Fruit fly (Drosophila melanogaster) whole organism, embryonic: ENCODE measurements around the gene CG2104.

Source experiments
- Abd-B ChIP-seq: fragments of 200-800 bp; sonication (Bioruptor generic); optimal IDR thresholded peaks from 2 replicates; lab custom pipeline; 2018; ENCODE audit warnings: missing biosample characterization, mild to moderate bottlenecking, missing genetic modification characterization, moderate library complexity
- Antp ChIP-seq: fragments of 200-800 bp; sonication (Bioruptor generic); optimal IDR thresholded peaks from 3 replicates; lab custom pipeline; 2016; ENCODE audit warnings: missing biosample characterization, missing genetic modification characterization
- Awh ChIP-seq: fragments of 200-800 bp; sonication (Bioruptor generic); IDR thresholded peaks from 2 replicates; pipeline ENCODE4, ENCODE4 v1.3.6; 2022; ENCODE audit warnings: missing biosample characterization, missing genetic modification characterization
- CG10462 ChIP-seq: fragments of 200-800 bp; sonication (Bioruptor generic); optimal IDR thresholded peaks from 2 replicates; lab custom pipeline; 2016; ENCODE audit warnings: missing biosample characterization, missing genetic modification characterization
- CG10959 ChIP-seq: fragments of 200-800 bp; sonication (Bioruptor generic); IDR thresholded peaks from 2 replicates; pipeline ENCODE4 v1.3.6; 2022; ENCODE audit warnings: missing biosample characterization, missing genetic modification characterization
- CG11247 ChIP-seq: fragments of 200-800 bp; sonication (Bioruptor generic); IDR thresholded peaks from 2 replicates; pipeline ENCODE4 v1.3.6; 2022; ENCODE audit warnings: missing biosample characterization, missing genetic modification characterization
- CG13296 ChIP-seq: fragments of 200-800 bp; sonication (Bioruptor generic); optimal IDR thresholded peaks from 3 replicates; lab custom pipeline; 2018; ENCODE audit warnings: missing biosample characterization, mild to moderate bottlenecking, missing genetic modification characterization
- CG1602 ChIP-seq: fragments of 200-800 bp; sonication (Bioruptor generic); optimal IDR thresholded peaks from 3 replicates; lab custom pipeline; 2016; ENCODE audit warnings: missing biosample characterization, missing genetic modification characterization
- CG1647 ChIP-seq: fragments of 200-800 bp; sonication (Bioruptor generic); optimal IDR thresholded peaks from 3 replicates; lab custom pipeline; 2016; ENCODE audit warnings: missing biosample characterization, missing genetic modification characterization
- CG17385 ChIP-seq: fragments of 200-800 bp; sonication (Bioruptor generic); optimal IDR thresholded peaks from 3 replicates; lab custom pipeline; 2018; ENCODE audit warnings: missing biosample characterization, mild to moderate bottlenecking, missing genetic modification characterization
- CG17612 ChIP-seq: fragments of 200-800 bp; sonication (Bioruptor generic); IDR thresholded peaks from 2 replicates; pipeline ENCODE4 v1.3.6; 2022; ENCODE audit warnings: missing biosample characterization, missing genetic modification characterization
- CG1832 ChIP-seq: fragments of 200-800 bp; sonication (Bioruptor generic); optimal IDR thresholded peaks from 2 replicates; lab custom pipeline; 2017; ENCODE audit warnings: missing biosample characterization, mild to moderate bottlenecking, missing genetic modification characterization, inconsistent platforms
- CG18619 ChIP-seq: fragments of 200-800 bp; sonication (Bioruptor generic); optimal IDR thresholded peaks from 3 replicates; lab custom pipeline; 2017; ENCODE audit warnings: missing biosample characterization, mild to moderate bottlenecking, missing genetic modification characterization
- CG2712 ChIP-seq: fragments of 200-800 bp; optimal IDR thresholded peaks from 3 replicates; lab custom pipeline; 2019; ENCODE audit warnings: missing biosample characterization, mild to moderate bottlenecking, missing genetic modification characterization, moderate library complexity
- CG42726 ChIP-seq: fragments of 200-800 bp; sonication (Bioruptor generic); IDR thresholded peaks from 2 replicates; pipeline ENCODE4 v1.3.6; 2022; ENCODE audit warnings: missing biosample characterization, missing genetic modification characterization; ENCODE audit not compliant: partially characterized antibody
- CG4360 ChIP-seq: fragments of 200-800 bp; sonication (Bioruptor generic); IDR thresholded peaks from 2 replicates; pipeline ENCODE4 v1.3.6; 2022; ENCODE audit warnings: missing biosample characterization, missing genetic modification characterization
- CG6689 ChIP-seq: fragments of 200-800 bp; sonication (Bioruptor generic); IDR thresholded peaks from 2 replicates; pipeline ENCODE4 v1.3.6; 2022; ENCODE audit warnings: missing biosample characterization, missing genetic modification characterization
- CG6813 ChIP-seq: fragments of 200-800 bp; sonication (Bioruptor generic); optimal IDR thresholded peaks from 2 replicates; lab custom pipeline; 2017; ENCODE audit warnings: missing biosample characterization, missing genetic modification characterization, mild to moderate bottlenecking, moderate library complexity, missing genetic modification reagents
- CG7556 ChIP-seq: fragments of 200-800 bp; sonication (Bioruptor generic); optimal IDR thresholded peaks from 2 replicates; lab custom pipeline; 2017; ENCODE audit warnings: missing biosample characterization, mild to moderate bottlenecking, missing genetic modification characterization
- CG9876 ChIP-seq: fragments of 200-800 bp; sonication (Bioruptor generic); optimal IDR thresholded peaks from 2 replicates; lab custom pipeline; 2016; ENCODE audit warnings: missing biosample characterization, missing genetic modification characterization
- CG9932 ChIP-seq: fragments of 200-800 bp; sonication (Bioruptor generic); IDR thresholded peaks from 2 replicates; pipeline ENCODE4 v1.3.6; 2022; ENCODE audit warnings: missing biosample characterization, missing genetic modification characterization
- Dref ChIP-seq: fragments of 200-800 bp; sonication (Bioruptor generic); IDR thresholded peaks from 2 replicates; pipeline ENCODE4 v1.3.6; 2022; ENCODE audit warnings: missing biosample characterization, missing genetic modification characterization
- E2f2 ChIP-seq: fragments of 200-800 bp; sonication (Bioruptor generic); IDR thresholded peaks from 2 replicates; pipeline ENCODE4 v1.3.6; 2022; ENCODE audit warnings: missing biosample characterization, missing genetic modification characterization
- Ets65A ChIP-seq: fragments of 200-800 bp; sonication (Bioruptor generic); peaks from one replicate; lab custom pipeline; 2016; ENCODE audit warnings: missing biosample characterization, missing genetic modification characterization
- H15 ChIP-seq: fragments of 200-800 bp; sonication (Bioruptor generic); IDR thresholded peaks from 3 replicates; pipeline ENCODE4 v1.3.6; 2022; ENCODE audit warnings: missing biosample characterization, missing genetic modification characterization
- MTF-1 ChIP-seq: fragments of 200-800 bp; sonication (Bioruptor generic); optimal IDR thresholded peaks from 2 replicates; lab custom pipeline; 2018; ENCODE audit warnings: missing biosample characterization, mild to moderate bottlenecking, missing genetic modification characterization, borderline replicate concordance
- NC2β ChIP-seq: fragments of 200-800 bp; sonication (Bioruptor generic); optimal IDR thresholded peaks from 2 replicates; lab custom pipeline; 2016; ENCODE audit warnings: missing biosample characterization, missing genetic modification characterization
- Nf-YC ChIP-seq: fragments of 200-800 bp; optimal IDR thresholded peaks from 3 replicates; lab custom pipeline; 2019; ENCODE audit warnings: missing biosample characterization, mild to moderate bottlenecking, missing genetic modification characterization, moderate library complexity
- Oli ChIP-seq: fragments of 200-800 bp; sonication (Bioruptor generic); optimal IDR thresholded peaks from 2 replicates; lab custom pipeline; 2018; ENCODE audit warnings: missing biosample characterization, mild to moderate bottlenecking, missing genetic modification characterization, moderate library complexity
- Opbp ChIP-seq: fragments of 200-800 bp; sonication (Bioruptor generic); IDR thresholded peaks from 3 replicates; pipeline ENCODE4 v1.3.6; 2022; ENCODE audit warnings: missing biosample characterization, missing genetic modification characterization; ENCODE audit not compliant: partially characterized antibody
- Optix ChIP-seq: fragments of 200-800 bp; sonication (Bioruptor generic); IDR thresholded peaks from 3 replicates; pipeline ENCODE4 v1.3.6; 2022; ENCODE audit warnings: missing biosample characterization, missing genetic modification characterization
- Rfx ChIP-seq: fragments of 200-800 bp; sonication (Bioruptor generic); IDR thresholded peaks from 2 replicates; pipeline ENCODE4 v1.3.6; 2022; ENCODE audit warnings: missing biosample characterization, missing genetic modification characterization
- Six4 ChIP-seq: fragments of 200-800 bp; sonication (Bioruptor generic); optimal IDR thresholded peaks from 2 replicates; lab custom pipeline; 2016; ENCODE audit warnings: missing biosample characterization, missing genetic modification characterization
- Spps ChIP-seq: fragments of 200-800 bp; sonication (Bioruptor generic); optimal IDR thresholded peaks from 2 replicates; lab custom pipeline; 2018; ENCODE audit warnings: missing biosample characterization, mild to moderate bottlenecking, missing genetic modification characterization
- Trl ChIP-seq, 3 experiments: fragments of >200 bp in 2 of 3; fragments of 200-800 bp in 1 of 3; sonication (Bioruptor generic) in 1 of 3; optimal IDR thresholded peaks; 2 replicates in 1 of 3; 3 replicates in 2 of 3; lab custom pipeline; 2016 to 2017; ENCODE audit warnings: missing biosample characterization in 1 of 3, missing genetic modification characterization in 1 of 3
- Usf ChIP-seq: fragments of 200-800 bp; sonication (Bioruptor generic); optimal IDR thresholded peaks from 2 replicates; lab custom pipeline; 2017; ENCODE audit warnings: missing genotype, missing biosample characterization, missing genetic modification characterization
- aop ChIP-seq: fragments of 200-800 bp; sonication (Bioruptor generic); IDR thresholded peaks from 2 replicates; pipeline ENCODE4 v1.3.6; 2022; ENCODE audit warnings: missing biosample characterization, missing genetic modification characterization
- bigmax ChIP-seq: fragments of 200-800 bp; sonication (Bioruptor generic); optimal IDR thresholded peaks from 2 replicates; lab custom pipeline; 2018; ENCODE audit warnings: missing biosample characterization, mild to moderate bottlenecking, missing genetic modification characterization
- ci ChIP-seq: fragments of 200-800 bp; sonication (Bioruptor generic); IDR thresholded peaks from 3 replicates; pipeline ENCODE4 v1.3.6; 2022; ENCODE audit warnings: missing biosample characterization, missing genetic modification characterization
- en ChIP-seq: fragments of 200-800 bp; sonication (Bioruptor generic); optimal IDR thresholded peaks from 2 replicates; lab custom pipeline; 2016; ENCODE audit warnings: missing biosample characterization, missing genetic modification characterization
- fd102C ChIP-seq: fragments of 200-800 bp; sonication (Bioruptor generic); optimal IDR thresholded peaks from 2 replicates; lab custom pipeline; 2018; ENCODE audit warnings: missing biosample characterization, mild to moderate bottlenecking, missing genetic modification characterization, moderate library complexity
- gsb-n ChIP-seq: fragments of 200-800 bp; sonication (Bioruptor generic); optimal IDR thresholded peaks from 3 replicates; lab custom pipeline; 2018; ENCODE audit warnings: missing biosample characterization, mild to moderate bottlenecking, missing genetic modification characterization
- ham ChIP-seq: fragments of 200-800 bp; sonication (Bioruptor generic); IDR thresholded peaks from 2 replicates; pipeline ENCODE4 v1.3.6; 2022; ENCODE audit warnings: missing biosample characterization, missing genetic modification characterization
- kni ChIP-seq: fragments of 200-800 bp; sonication (Bioruptor generic); optimal IDR thresholded peaks from 3 replicates; lab custom pipeline; 2017; ENCODE audit warnings: mild to moderate bottlenecking, missing biosample characterization, missing genetic modification reagents, missing genetic modification characterization
- lov ChIP-seq, 2 experiments: fragments of 200-800 bp in 1 of 2; fragments of >200 bp in 1 of 2; sonication (Bioruptor generic) in 1 of 2; IDR thresholded peaks in 1 of 2; optimal IDR thresholded peaks in 1 of 2; 2 replicates in 1 of 2; 3 replicates in 1 of 2; pipeline versions ENCODE4 v1.3.6 to Lab custom; 2017 to 2022; ENCODE audit warnings: missing biosample characterization in 1 of 2, missing genetic modification characterization in 1 of 2
- psq ChIP-seq: fragments of 200-800 bp; sonication (Bioruptor generic); optimal IDR thresholded peaks from 2 replicates; lab custom pipeline; 2017; ENCODE audit warnings: missing biosample characterization, missing genetic modification characterization
- pzg ChIP-seq: fragments of 200-800 bp; sonication (Bioruptor generic); optimal IDR thresholded peaks from 3 replicates; lab custom pipeline; 2018; ENCODE audit warnings: missing biosample characterization, mild to moderate bottlenecking, missing genetic modification characterization, moderate library complexity
- stwl ChIP-seq: fragments of 200-800 bp; sonication (Bioruptor generic); optimal IDR thresholded peaks from 3 replicates; lab custom pipeline; 2018; ENCODE audit warnings: missing biosample characterization, mild to moderate bottlenecking, missing genetic modification characterization, moderate library complexity
- wdn ChIP-seq: fragments of 200-800 bp; sonication (Bioruptor generic); IDR thresholded peaks from 2 replicates; pipeline ENCODE4 v1.3.6; 2022; ENCODE audit warnings: missing biosample characterization, missing genetic modification characterization

Gene CG2104

DNA sequence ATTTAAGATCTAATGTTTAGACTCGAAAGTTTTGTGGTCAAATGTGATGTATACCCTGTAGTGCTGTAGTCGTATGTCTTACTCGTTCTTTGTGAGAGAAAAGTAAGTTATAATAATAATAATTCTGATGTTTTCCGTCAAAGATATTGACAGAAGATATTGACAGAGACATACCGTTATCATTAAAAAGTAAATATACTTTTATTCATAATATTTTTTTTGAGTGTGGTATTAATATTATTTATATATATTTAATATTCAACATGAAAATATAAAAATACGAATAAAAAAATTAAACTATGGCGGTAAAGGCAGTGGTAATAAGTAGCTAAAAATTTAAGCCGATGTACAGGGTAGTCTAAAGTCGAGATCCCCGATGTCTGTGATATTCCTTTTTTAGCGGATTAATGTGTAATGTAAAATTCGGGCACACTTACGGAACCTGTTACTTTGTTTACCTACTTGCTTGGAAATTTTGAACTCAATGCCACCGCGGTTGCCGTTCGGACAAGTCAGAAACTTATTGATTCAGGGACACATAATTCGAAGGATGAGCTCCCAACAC lies 43.3 kb upstream of the CG2104 start, which contains the start of the genes CG2100 and CG1236 (continued):
- TF ChIP-seq Ets65A (GFP tag; lab: Kevin White, UChicago) (peak; percentile 88), Usf (GFP tag; lab: Kevin White, UChicago) (peak; percentile 77), kni (GFP tag; lab: Kevin White, UChicago) (no peak), CG17385 (peak; percentile 83), CG10959 (GFP tag; lab: Robert Waterston, UW) (peak; percentile 68), Optix (GFP tag; lab: Robert Waterston, UW) (peak; percentile 26; the same call in 1 of the 3 replicates), stwl (tag; lab: Kevin White, UChicago) (peak; percentile 36), Spps (peak; percentile 76), NC2β (GFP tag; lab: Kevin White, UChicago) (peak; percentile 30), CG6813 (GFP tag; lab: Kevin White, UChicago) (peak; percentile 75), Antp (GFP tag; lab: Kevin White, UChicago) (peak; percentile 59), en (no peak), psq (GFP tag; lab: Kevin White, UChicago) (peak; percentile 27), Oli (tag; lab: Kevin White, UChicago) (peak; percentile 88), bigmax (GFP tag; lab: Kevin White, UChicago) (no peak), wdn (no peak), CG42726 (GFP tag; lab: Robert Waterston, UW) (no peak), fd102C (no peak), lov (optimal IDR thresholded peaks at IDR 0.05; lab: Kevin White, UChicago) (no peak), lov (GFP tag; IDR thresholded peaks at IDR 0.05; lab: Robert Waterston, UW) (no peak), CG4360 (GFP tag; lab: Robert Waterston, UW) (peak; percentile 14; the same call in 1 of the 2 replicates), CG1832 (GFP tag; lab: Kevin White, UChicago) (no peak), ci (GFP tag; lab: Robert Waterston, UW) (no peak; the same call in 2 of the 3 replicates), CG10462 (peak; percentile 71), Opbp (GFP tag; lab: Robert Waterston, UW) (no peak), gsb-n (tag; lab: Kevin White, UChicago) (no peak), CG2712 (tag; lab: Kevin White, UChicago) (peak; percentile 93), ham (no peak), CG9932 (GFP tag; lab: Robert Waterston, UW) (peak; percentile 74), CG1647 (GFP tag; lab: Kevin White, UChicago) (peak; percentile 8), CG9876 (GFP tag; lab: Kevin White, UChicago) (peak; percentile 11), Dref (GFP tag; lab: Robert Waterston, UW) (no peak), H15 (GFP tag; lab: Robert Waterston, UW) (no peak; the same call in 2 of the 3 replicates), Six4 (GFP tag; lab: Kevin White, UChicago) (peak; percentile 78), E2f2 (peak; percentile 60; the same call in 1 of the 2 replicates), Awh (peak; percentile 65), pzg (GFP tag; lab: Kevin White, UChicago) (peak; percentile 28), CG11247 (GFP tag; lab: Robert Waterston, UW) (peak; percentile 65), CG13296 (GFP tag; lab: Kevin White, UChicago) (peak; percentile 82), CG1602 (GFP tag; lab: Kevin White, UChicago) (peak; percentile 87), aop (GFP tag; lab: Robert Waterston, UW) (no peak), CG18619 (GFP tag; lab: Kevin White, UChicago) (peak; percentile 89), Nf-YC (tag; lab: Kevin White, UChicago) (peak; percentile 72), CG17612 (GFP tag; lab: Robert Waterston, UW) (no peak; the same call in 1 of the 2 replicates), CG6689 (peak; percentile 89), Rfx (GFP tag; lab: Robert Waterston, UW) (peak; percentile 78), CG7556 (GFP tag; lab: Kevin White, UChicago) (peak; percentile 91), MTF-1 (GFP tag; lab: Kevin White, UChicago) (peak; percentile 1), Abd-B (GFP tag; lab: Kevin White, UChicago) (peak; percentile 85), Trl (optimal IDR thresholded peaks at IDR 0.05; lab: Kevin White, UChicago) (no peak), Trl (GFP tag; optimal IDR thresholded peaks at IDR 0.05; lab: Kevin White, UChicago) (peak; percentile 14)
